Fruit fly (Drosophila melanogaster) whole organism, pupa: ENCODE results near the gene Cyt-c1L.

Experiments
- CG10348 ChIP-seq: fragments of 200-800 bp; sonication (Bioruptor generic); IDR thresholded peaks from 2 replicates; pipeline ENCODE4 v1.3.6; 2022; ENCODE audit warnings: missing biosample characterization, missing genetic modification characterization
- CG12605 ChIP-seq: fragments of 200-800 bp; sonication (Bioruptor generic); IDR thresholded peaks from 2 replicates; pipeline ENCODE4 v1.3.6; 2022; ENCODE audit warnings: missing biosample characterization, missing genetic modification characterization
- CG13204 ChIP-seq: fragments of 200-800 bp; sonication (Bioruptor generic); optimal IDR thresholded peaks from 2 replicates; lab custom pipeline; 2018; ENCODE audit warnings: missing biosample characterization, mild to moderate bottlenecking, missing genetic modification characterization, moderate library complexity
- CG14655 ChIP-seq: fragments of 200-800 bp; sonication (Bioruptor generic); optimal IDR thresholded peaks from 3 replicates; lab custom pipeline; 2017; ENCODE audit warnings: mild to moderate bottlenecking, missing biosample characterization, missing genetic modification reagents, missing genetic modification characterization
- CG15710 ChIP-seq: fragments of 200-800 bp; sonication (Bioruptor generic); optimal IDR thresholded peaks from 2 replicates; lab custom pipeline; 2018; ENCODE audit warnings: missing biosample characterization, mild to moderate bottlenecking, missing genetic modification characterization, moderate library complexity
- CG17806 ChIP-seq: fragments of 200-800 bp; sonication (Bioruptor generic); optimal IDR thresholded peaks from 2 replicates; lab custom pipeline; 2018; ENCODE audit warnings: missing biosample characterization, mild to moderate bottlenecking, missing genetic modification characterization, moderate library complexity
- CG32121 ChIP-seq: fragments of 200-800 bp; sonication (Bioruptor generic); IDR thresholded peaks from 2 replicates; pipeline ENCODE4 v1.3.6; 2022; ENCODE audit warnings: missing biosample characterization, missing genetic modification characterization
- CG34367 ChIP-seq: fragments of 200-800 bp; sonication (Bioruptor generic); optimal IDR thresholded peaks from 2 replicates; lab custom pipeline; 2018; ENCODE audit warnings: missing biosample characterization, mild to moderate bottlenecking, missing genetic modification characterization
- CG4496 ChIP-seq: fragments of 200-800 bp; sonication (Bioruptor generic); IDR thresholded peaks from 3 replicates; pipeline ENCODE4 v1.3.6; 2022; ENCODE audit warnings: missing biosample characterization, missing genetic modification characterization
- CG8159 ChIP-seq: fragments of 200-800 bp; sonication (Bioruptor generic); optimal IDR thresholded peaks from 3 replicates; lab custom pipeline; 2018; ENCODE audit warnings: missing biosample characterization, mild to moderate bottlenecking, missing genetic modification characterization, moderate library complexity
- CG8301 ChIP-seq: fragments of 200-800 bp; sonication (Bioruptor generic); optimal IDR thresholded peaks from 2 replicates; lab custom pipeline; 2018; ENCODE audit warnings: missing biosample characterization, mild to moderate bottlenecking, missing genetic modification characterization
- CG9948 ChIP-seq: fragments of 200-800 bp; sonication (Bioruptor generic); optimal IDR thresholded peaks from 2 replicates; lab custom pipeline; 2018; ENCODE audit warnings: missing biosample characterization, mild to moderate bottlenecking, missing genetic modification characterization, moderate library complexity
- D1 ChIP-seq: fragments of 200-800 bp; sonication (Bioruptor generic); optimal IDR thresholded peaks from 2 replicates; lab custom pipeline; 2018; ENCODE audit warnings: missing biosample characterization, mild to moderate bottlenecking, missing genetic modification characterization, moderate library complexity
- EcR ChIP-seq: fragments of 200-800 bp; sonication (Bioruptor generic); optimal IDR thresholded peaks from 3 replicates; lab custom pipeline; 2019; ENCODE audit warnings: missing biosample characterization, missing genetic modification characterization, mild to moderate bottlenecking, moderate library complexity, missing genetic modification reagents
- Ets98B ChIP-seq: fragments of 200-800 bp; sonication (Bioruptor generic); IDR thresholded peaks from 2 replicates; pipeline ENCODE4 v1.3.6; 2022; ENCODE audit warnings: missing biosample characterization, missing genetic modification characterization
- Pif1A ChIP-seq: fragments of 200-800 bp; sonication (Bioruptor generic); optimal IDR thresholded peaks from 3 replicates; lab custom pipeline; 2016; ENCODE audit warnings: missing biosample characterization, missing genetic modification characterization
- Pif1B ChIP-seq: fragments of 200-800 bp; sonication (Bioruptor generic); optimal IDR thresholded peaks from 3 replicates; lab custom pipeline; 2016; ENCODE audit warnings: missing biosample characterization, missing genetic modification characterization
- Snoo ChIP-seq: fragments of 200-800 bp; sonication (Bioruptor generic); optimal IDR thresholded peaks from 3 replicates; lab custom pipeline; 2017; ENCODE audit warnings: missing biosample characterization, mild to moderate bottlenecking, missing genetic modification characterization, inconsistent platforms
- fd96Ca ChIP-seq: fragments of 200-800 bp; sonication (Bioruptor generic); IDR thresholded peaks from 3 replicates; pipeline ENCODE4 v1.3.6; 2022; ENCODE audit warnings: missing biosample characterization, missing genetic modification characterization
- gl ChIP-seq: fragments of 200-800 bp; sonication (Bioruptor generic); optimal IDR thresholded peaks from 2 replicates; lab custom pipeline; 2018; ENCODE audit warnings: missing biosample characterization, mild to moderate bottlenecking, missing genetic modification characterization
- rn ChIP-seq: fragments of 200-800 bp; sonication (Bioruptor generic); IDR thresholded peaks from 2 replicates; pipeline ENCODE4 v1.3.6; 2022; ENCODE audit warnings: missing biosample characterization, missing genetic modification characterization

Gene Cyt-c1L

DNA sequence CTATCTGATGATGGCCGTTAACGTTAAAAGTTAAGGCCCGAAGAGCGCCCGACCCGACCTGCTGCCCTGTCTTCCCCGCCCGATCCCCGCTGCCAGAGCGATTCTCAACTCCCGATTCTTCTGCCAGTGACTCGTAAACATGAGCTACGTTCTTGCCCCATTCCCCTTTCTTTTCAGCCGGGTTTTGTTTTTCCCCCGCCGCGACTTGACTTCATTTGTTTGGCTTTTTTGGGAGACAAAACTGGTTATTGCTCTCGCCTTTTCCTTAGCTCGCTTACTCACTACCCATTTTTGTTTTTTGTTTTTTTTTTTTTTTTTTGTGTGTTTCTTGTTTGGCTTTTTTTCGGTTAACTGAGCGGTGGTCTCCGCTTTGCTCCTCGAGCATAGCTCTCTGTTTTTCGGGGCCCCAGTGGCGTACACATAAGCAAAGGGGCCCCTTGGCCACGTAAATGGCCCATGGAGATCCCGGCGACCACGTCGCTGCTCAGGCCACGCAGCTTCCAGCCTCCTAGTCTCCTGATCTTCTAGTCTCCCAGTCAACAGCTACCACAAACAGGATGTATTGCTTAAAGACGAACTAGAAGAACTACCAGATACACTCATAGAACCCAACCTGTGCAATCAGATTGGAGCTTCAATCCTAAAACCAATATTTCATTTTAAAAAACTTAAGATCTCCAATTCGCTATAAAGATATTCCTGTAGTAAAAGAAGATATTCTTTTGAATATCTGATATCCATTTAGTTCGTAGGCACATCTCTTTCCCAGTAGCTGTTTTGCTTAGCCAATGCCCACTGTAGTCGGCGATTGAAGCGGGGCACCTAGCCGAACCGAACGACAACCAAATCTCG, 6.8 kb upstream of the Cyt-c1L start:
- TF ChIP-seq Snoo (tag; lab: Kevin White, UChicago) (peak; percentile 73), CG13204 (GFP tag; lab: Kevin White, UChicago) (peak; percentile 57), EcR (GFP tag; lab: Kevin White, UChicago) (peak; percentile 88), gl (tag; lab: Kevin White, UChicago) (peak; percentile 40), CG34367 (peak; percentile 64), CG9948 (tag; lab: Kevin White, UChicago) (peak; percentile 69), CG10348 (GFP tag; lab: Robert Waterston, UW) (peak; percentile 72), CG8301 (tag; lab: Kevin White, UChicago) (peak; percentile 76), rn (GFP tag; lab: Robert Waterston, UW) (peak; percentile 61), Pif1B (GFP tag; lab: Kevin White, UChicago) (peak; percentile 88), CG4496 (GFP tag; lab: Robert Waterston, UW) (peak; percentile 86), fd96Ca (peak; percentile 79), CG15710 (tag; lab: Kevin White, UChicago) (peak; percentile 80), CG12605 (GFP tag; lab: Robert Waterston, UW) (peak; percentile 92), CG32121 (GFP tag; lab: Robert Waterston, UW) (peak; percentile 76), CG17806 (tag; lab: Kevin White, UChicago) (peak; percentile 54), Ets98B (GFP tag; lab: Robert Waterston, UW) (peak; percentile 83), CG8159 (tag; lab: Kevin White, UChicago) (peak; percentile 76), D1 (tag; lab: Kevin White, UChicago) (peak; percentile 15), CG14655 (GFP tag; lab: Kevin White, UChicago) (peak; percentile 86), Pif1A (GFP tag; lab: Kevin White, UChicago) (peak; percentile 77)

dm6 chr3R:29210091-29210490, 6.2 kb upstream of the Cyt-c1L start:
- no peak for TF ChIP-seq EcR (GFP tag; lab: Kevin White, UChicago)

- peak; percentile 90 for TF ChIP-seq CG4496 (GFP tag; lab: Robert Waterston, UW)
- peak; percentile 78 for TF ChIP-seq CG15710 (tag; lab: Kevin White, UChicago)
- peak; percentile 90 for TF ChIP-seq CG14655 (GFP tag; lab: Kevin White, UChicago)
- TF ChIP-seq CG12605 (GFP tag; lab: Robert Waterston, UW) = peak; percentile 87
- peak; percentile 83 for TF ChIP-seq CG8159 (tag; lab: Kevin White, UChicago)
- TF ChIP-seq CG17806 (tag; lab: Kevin White, UChicago) = peak; percentile 84
- peak; percentile 89 for TF ChIP-seq CG32121 (GFP tag; lab: Robert Waterston, UW)
- TF ChIP-seq Snoo (tag; lab: Kevin White, UChicago) = peak; percentile 38
- peak; percentile 63 for TF ChIP-seq gl (tag; lab: Kevin White, UChicago)
- TF ChIP-seq Pif1B (GFP tag; lab: Kevin White, UChicago) = peak; percentile 86
- TF ChIP-seq CG34367 = peak; percentile 81
- TF ChIP-seq CG9948 (tag; lab: Kevin White, UChicago) = peak; percentile 83
- peak; percentile 93 for TF ChIP-seq Ets98B (GFP tag; lab: Robert Waterston, UW)
- peak; percentile 53 for TF ChIP-seq CG13204 (GFP tag; lab: Kevin White, UChicago)
- TF ChIP-seq fd96Ca = peak; percentile 86
- peak; percentile 81 for TF ChIP-seq rn (GFP tag; lab: Robert Waterston, UW)
- TF ChIP-seq CG8301 (tag; lab: Kevin White, UChicago) = peak; percentile 92
- peak; percentile 37 for TF ChIP-seq D1 (tag; lab: Kevin White, UChicago)
- TF ChIP-seq EcR (GFP tag; lab: Kevin White, UChicago) = no peak
- TF ChIP-seq CG10348 (GFP tag; lab: Robert Waterston, UW) = 0 out of 2 replicates have a peak, but pooled peaks have one; percentile 38
- peak; percentile 88 for TF ChIP-seq Pif1A (GFP tag; lab: Kevin White, UChicago)
These were observed 4.1 kb upstream of the Cyt-c1L start for dm6 chr3R:29207996-29208395.

DNA sequence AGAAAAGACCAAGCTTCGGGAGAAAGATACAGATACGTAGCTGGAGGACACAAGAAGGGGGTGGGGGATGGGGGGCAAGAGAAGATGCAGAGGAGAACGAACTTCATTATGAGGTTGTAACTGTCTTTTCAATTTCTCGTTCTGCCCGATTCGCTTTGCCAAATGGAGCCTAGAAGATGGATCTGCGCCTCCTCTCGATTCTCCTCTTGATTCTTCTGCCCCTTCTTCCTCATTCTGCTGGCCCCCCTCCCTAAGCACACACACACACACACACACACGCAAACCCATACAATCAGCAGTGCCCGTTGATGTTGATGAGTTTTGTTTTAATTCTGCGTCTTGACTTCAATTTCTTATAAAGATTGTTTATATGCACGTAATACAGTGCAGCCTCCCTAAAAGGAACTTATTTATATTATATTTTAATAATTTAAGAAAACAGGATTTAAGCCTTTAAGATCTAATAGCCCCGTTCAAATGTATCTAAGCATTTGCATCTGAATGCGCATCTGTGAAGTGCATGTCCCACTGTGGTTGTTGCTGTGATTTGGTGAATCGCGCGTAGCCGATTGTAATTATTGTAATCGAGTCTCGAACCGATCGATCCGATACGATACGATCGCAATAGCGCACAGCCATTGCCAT, 3.2 kb upstream of the Cyt-c1L start:
- peak; percentile 95 for TF ChIP-seq CG4496 (GFP tag; lab: Robert Waterston, UW)
- peak; percentile 88 for TF ChIP-seq Snoo (tag; lab: Kevin White, UChicago)
- peak; percentile 92 for TF ChIP-seq fd96Ca
- peak; percentile 88 for TF ChIP-seq CG13204 (GFP tag; lab: Kevin White, UChicago)
- TF ChIP-seq CG34367 = peak; percentile 89
- TF ChIP-seq CG10348 (GFP tag; lab: Robert Waterston, UW) = peak; percentile 52; the same call in 1 of the 2 replicates
- TF ChIP-seq CG32121 (GFP tag; lab: Robert Waterston, UW) = peak; percentile 84
- TF ChIP-seq EcR (GFP tag; lab: Kevin White, UChicago) = peak; percentile 80
- peak; percentile 95 for TF ChIP-seq CG14655 (GFP tag; lab: Kevin White, UChicago)
- peak; percentile 85 for TF ChIP-seq CG12605 (GFP tag; lab: Robert Waterston, UW)
- peak; percentile 72 for TF ChIP-seq rn (GFP tag; lab: Robert Waterston, UW)
- TF ChIP-seq D1 (tag; lab: Kevin White, UChicago) = peak; percentile 54
- peak; percentile 84 for TF ChIP-seq Pif1A (GFP tag; lab: Kevin White, UChicago)
- TF ChIP-seq gl (tag; lab: Kevin White, UChicago) = peak; percentile 77
- peak; percentile 92 for TF ChIP-seq Ets98B (GFP tag; lab: Robert Waterston, UW)
- TF ChIP-seq CG9948 (tag; lab: Kevin White, UChicago) = peak; percentile 93
- peak; percentile 94 for TF ChIP-seq CG15710 (tag; lab: Kevin White, UChicago)
- TF ChIP-seq CG8301 (tag; lab: Kevin White, UChicago) = peak; percentile 91
- peak; percentile 93 for TF ChIP-seq CG8159 (tag; lab: Kevin White, UChicago)
- TF ChIP-seq CG17806 (tag; lab: Kevin White, UChicago) = peak; percentile 94
- TF ChIP-seq Pif1B (GFP tag; lab: Kevin White, UChicago) = peak; percentile 87
